Fruit fly (Drosophila melanogaster) whole organism: Measurements from ENCODE around the gene CG16890.

ENCODE experiments used
- CG8478 ChIP-seq: fragments of >200 bp; optimal IDR thresholded peaks from 2 replicates; lab custom pipeline; 2018; ENCODE audit warnings: inconsistent platforms
- Dll ChIP-seq: fragments of >200 bp; optimal IDR thresholded peaks from 2 replicates; lab custom pipeline; 2017
- EcR ChIP-seq, 2 experiments: fragments of >200 bp; optimal IDR thresholded peaks; 2 replicates each; lab custom pipeline; 2017; ENCODE audit warnings: missing biosample characterization in 2 of 2, missing genetic modification characterization in 2 of 2, missing genetic modification reagents in 2 of 2
- pan ChIP-seq: fragments of >200 bp; optimal IDR thresholded peaks from 2 replicates; lab custom pipeline; 2017
- psq ChIP-seq: fragments of >200 bp; optimal IDR thresholded peaks from 2 replicates; lab custom pipeline; 2017
- usp ChIP-seq: fragments of >200 bp; optimal IDR thresholded peaks from 2 replicates; lab custom pipeline; 2017; ENCODE audit warnings: missing biosample characterization, missing genetic modification characterization, mixed read lengths

- TF ChIP-seq pan (lab: Kevin White, UChicago) (no peak), psq (no peak), usp (GFP tag; lab: Kevin White, UChicago) (no peak), Dll (no peak), EcR (GFP tag; optimal IDR thresholded peaks at IDR 0.05; lab: Kevin White, UChicago) (no peak), CG8478 (no peak)
These were observed 23.8 kb upstream of the CG16890 start for dm6 chr2L:13807959-13808358.
